Worm (Caenorhabditis elegans) whole organism, L2 larva: ENCODE results near the gene fbxb-25.
"Not testable (repeated sequence)": the region's sequence is repeated elsewhere in the genome, so short reads cannot be mapped to it uniquely, and the experiment has no call there.

ENCODE experiments used
- C34F6.9 ChIP-seq: fragments of 150-350 bp; optimal IDR thresholded peaks from 2 replicates; lab custom pipeline; 2014; ENCODE audit warnings: missing biosample characterization, missing genetic modification characterization
- F13H6.1 ChIP-seq: sonication (generic microtip); optimal IDR thresholded peaks from 2 replicates; lab custom pipeline; 2016; ENCODE audit warnings: missing genetic modification characterization, missing compliant biosample characterization
- R02D3.7 ChIP-seq: fragments of 150-350 bp; optimal IDR thresholded peaks from 2 replicates; lab custom pipeline; 2014; ENCODE audit warnings: missing biosample characterization, missing genetic modification characterization
- Y55F3AM.14 ChIP-seq: fragments of 200-800 bp; sonication (Bioruptor generic); optimal IDR thresholded peaks from 2 replicates; lab custom pipeline; 2018; ENCODE audit warnings: mild to moderate bottlenecking, missing genetic modification characterization, missing compliant biosample characterization
- ZK546.5 ChIP-seq: sonication (generic microtip); optimal IDR thresholded peaks from 2 replicates; lab custom pipeline; 2017; ENCODE audit warnings: missing biosample characterization, missing genetic modification characterization
- alr-1 ChIP-seq: fragments of 150-350 bp; optimal IDR thresholded peaks from 2 replicates; lab custom pipeline; 2014; ENCODE audit warnings: missing biosample characterization, missing genetic modification characterization
- aly-2 ChIP-seq: fragments of 150-350 bp; optimal IDR thresholded peaks from 2 replicates; lab custom pipeline; 2014; ENCODE audit warnings: missing biosample characterization, missing genetic modification characterization
- blmp-1 ChIP-seq: sonication (generic microtip); optimal IDR thresholded peaks from 2 replicates; lab custom pipeline; 2017; ENCODE audit warnings: missing genetic modification characterization, mild to moderate bottlenecking, missing compliant biosample characterization, antibody characterized with exemption, moderate library complexity; ENCODE audit not compliant: insufficient read depth
- ceh-82 ChIP-seq: fragments of 150-350 bp; optimal IDR thresholded peaks from 2 replicates; lab custom pipeline; 2014; ENCODE audit warnings: missing biosample characterization, missing genetic modification characterization
- crh-2 ChIP-seq: sonication (generic microtip); optimal IDR thresholded peaks from 2 replicates; lab custom pipeline; 2017; ENCODE audit warnings: missing biosample characterization, missing genetic modification characterization
- elt-1 ChIP-seq: fragments of 150-350 bp; optimal IDR thresholded peaks from 2 replicates; lab custom pipeline; 2014; ENCODE audit warnings: missing biosample characterization, missing genetic modification characterization
- fos-1 ChIP-seq: fragments of 150-350 bp; optimal IDR thresholded peaks from 2 replicates; lab custom pipeline; 2014; ENCODE audit warnings: missing biosample characterization, missing genetic modification characterization
- lin-11 ChIP-seq: fragments of 150-350 bp; sonication (generic microtip); optimal IDR thresholded peaks from 2 replicates; lab custom pipeline; 2014; ENCODE audit warnings: missing biosample characterization, missing genetic modification characterization, inconsistent platforms, mixed read lengths
- lin-13 ChIP-seq: fragments of 150-350 bp; optimal IDR thresholded peaks from 2 replicates; lab custom pipeline; 2014; ENCODE audit warnings: missing biosample characterization, missing genetic modification reagents, missing genetic modification characterization
- lin-39 ChIP-seq: fragments of 150-350 bp; optimal IDR thresholded peaks from 2 replicates; lab custom pipeline; 2014; ENCODE audit warnings: missing biosample characterization, missing genetic modification reagents, missing genetic modification characterization
- lsy-2 ChIP-seq, 2 experiments: fragments of 150-350 bp in 1 of 2; sonication (generic microtip) in 1 of 2; optimal IDR thresholded peaks; 2 replicates each; lab custom pipeline; 2014 to 2017; ENCODE audit warnings: missing biosample characterization in 2 of 2, missing genetic modification characterization in 2 of 2
- mbf-1 ChIP-seq: sonication (generic microtip); optimal IDR thresholded peaks from 2 replicates; lab custom pipeline; 2017; ENCODE audit warnings: missing biosample characterization, missing genetic modification characterization
- mdl-1 ChIP-seq, 2 experiments: fragments of 150-350 bp in 1 of 2; sonication (generic microtip) in 1 of 2; optimal IDR thresholded peaks; 2 replicates each; lab custom pipeline; 2017; ENCODE audit warnings: missing biosample characterization in 2 of 2, missing genetic modification characterization in 2 of 2
- nhr-10 ChIP-seq: sonication (generic microtip); optimal IDR thresholded peaks from 2 replicates; lab custom pipeline; 2017; ENCODE audit warnings: missing biosample characterization, missing genetic modification characterization
- nhr-11 ChIP-seq: fragments of 150-350 bp; optimal IDR thresholded peaks from 2 replicates; lab custom pipeline; 2014; ENCODE audit warnings: missing biosample characterization, missing genetic modification characterization
- nhr-237 ChIP-seq: fragments of 150-350 bp; optimal IDR thresholded peaks from 2 replicates; lab custom pipeline; 2014; ENCODE audit warnings: missing biosample characterization, missing genetic modification characterization
- nhr-25 ChIP-seq: fragments of 150-350 bp; sonication (generic microtip); optimal IDR thresholded peaks from 3 replicates; lab custom pipeline; 2014; ENCODE audit warnings: missing biosample characterization, missing genetic modification characterization
- nhr-6 ChIP-seq: fragments of 150-350 bp; optimal IDR thresholded peaks from 2 replicates; lab custom pipeline; 2014; ENCODE audit warnings: missing biosample characterization, missing genetic modification characterization
- nhr-77 ChIP-seq: fragments of 150-350 bp; optimal IDR thresholded peaks from 2 replicates; lab custom pipeline; 2014; ENCODE audit warnings: missing biosample characterization, missing genetic modification characterization
- peb-1 ChIP-seq: fragments of 150-350 bp; optimal IDR thresholded peaks from 2 replicates; lab custom pipeline; 2014; ENCODE audit warnings: missing biosample characterization, missing genetic modification characterization
- sem-4 ChIP-seq: fragments of 150-350 bp; optimal IDR thresholded peaks from 2 replicates; lab custom pipeline; 2014; ENCODE audit warnings: missing biosample characterization, missing genetic modification reagents, missing genetic modification characterization
- skn-1 ChIP-seq: sonication (generic microtip); optimal IDR thresholded peaks from 2 replicates; lab custom pipeline; 2017; ENCODE audit warnings: missing biosample characterization, missing genetic modification characterization
- sma-3 ChIP-seq: sonication (generic microtip); optimal IDR thresholded peaks from 2 replicates; lab custom pipeline; 2016; ENCODE audit warnings: missing genetic modification reagents, missing genetic modification characterization, missing compliant biosample characterization
- sma-9 ChIP-seq, 2 experiments: fragments of 150-350 bp in 1 of 2; sonication (generic microtip) in 1 of 2; optimal IDR thresholded peaks; 2 replicates each; lab custom pipeline; 2014 to 2016; ENCODE audit warnings: missing genetic modification characterization in 2 of 2, mild to moderate bottlenecking in 1 of 2, missing biosample characterization in 1 of 2, missing compliant biosample characterization in 1 of 2, missing genetic modification reagents in 1 of 2, moderate library complexity in 1 of 2
- snpc-4 ChIP-seq: fragments of 150-350 bp; optimal IDR thresholded peaks from 2 replicates; lab custom pipeline; 2014; ENCODE audit warnings: missing biosample characterization, missing genetic modification characterization
- unc-39 ChIP-seq: fragments of 150-350 bp; optimal IDR thresholded peaks from 2 replicates; lab custom pipeline; 2014; ENCODE audit warnings: missing biosample characterization, missing genetic modification characterization
- unc-62 ChIP-seq: fragments of 150-350 bp; optimal IDR thresholded peaks from 2 replicates; lab custom pipeline; 2014; ENCODE audit warnings: missing biosample characterization, missing genetic modification reagents, missing genetic modification characterization
- zag-1 ChIP-seq: fragments of 150-350 bp; optimal IDR thresholded peaks from 2 replicates; lab custom pipeline; 2014; ENCODE audit warnings: missing biosample characterization, missing genetic modification characterization
- ztf-1 ChIP-seq: fragments of 200-800 bp; sonication (Bioruptor generic); conservative IDR thresholded peaks from 2 replicates; pipeline ENCODE4 v1.3.6; 2022; ENCODE audit warnings: missing genetic modification characterization, missing compliant biosample characterization
- ztf-4 ChIP-seq: fragments of 150-350 bp; optimal IDR thresholded peaks from 2 replicates; lab custom pipeline; 2014; ENCODE audit warnings: missing biosample characterization, missing genetic modification characterization

fbxb-25 gene

DNA sequence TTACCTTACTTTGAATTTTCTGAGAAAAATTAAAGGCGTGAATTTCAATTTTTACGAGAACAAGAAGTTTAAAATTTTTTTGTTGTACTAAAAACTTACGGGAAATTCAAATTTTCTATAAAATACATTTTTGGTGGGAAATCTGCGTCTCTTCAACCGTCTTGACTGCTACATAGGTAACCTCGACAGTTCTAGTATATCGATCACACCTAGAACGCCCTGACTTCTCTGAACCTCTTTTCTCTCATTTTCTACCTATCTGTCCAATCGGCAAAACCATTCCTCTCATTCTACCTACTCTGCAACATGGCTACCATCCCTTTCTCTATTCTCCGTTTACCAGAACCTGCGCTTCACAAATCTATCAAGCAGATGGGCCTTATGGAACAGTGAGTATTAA is at the start of gene fbxb-25:
Gene fbxb-25, plus strand, starts transcription at position 301 of the 400 bp plus-strand sequence.
- TF ChIP-seq lsy-2 (tag; optimal IDR thresholded peaks at IDR 0.05; lab: Kevin White, UChicago) (no peak), ceh-82 (tag; lab: Kevin White, UChicago) (no peak), lin-39 (tag; lab: Kevin White, UChicago) (no peak), unc-39 (tag; lab: Kevin White, UChicago) (no peak), mbf-1 (no peak), skn-1 (tag; lab: Kevin White, UChicago) (no peak), F13H6.1 (tag; lab: Kevin White, UChicago) (no peak), peb-1 (tag; lab: Kevin White, UChicago) (no peak), elt-1 (tag; lab: Kevin White, UChicago) (no peak), ZK546.5 (no peak), C34F6.9 (tag; lab: Kevin White, UChicago) (no peak), snpc-4 (tag; lab: Kevin White, UChicago) (no peak), Y55F3AM.14 (GFP tag; lab: Kevin White, UChicago) (no peak), nhr-10 (tag; lab: Kevin White, UChicago) (no peak), ztf-4 (tag; lab: Kevin White, UChicago) (no peak), zag-1 (tag; lab: Kevin White, UChicago) (no peak), crh-2 (tag; lab: Kevin White, UChicago) (no peak), sma-9 (GFP tag; optimal IDR thresholded peaks at IDR 0.05; lab: Kevin White, UChicago) (no peak), sma-9 (tag; optimal IDR thresholded peaks at IDR 0.05; lab: Kevin White, UChicago) (no peak), lin-13 (GFP tag; lab: Kevin White, UChicago) (no peak)
- TF ChIP-seq, all 48 proteins: peak for 0

- no peak for TF ChIP-seq nhr-237 (tag; lab: Kevin White, UChicago)
- TF ChIP-seq fos-1 (tag; lab: Kevin White, UChicago) = peak; percentile 41
- TF ChIP-seq, all 48 proteins: peak for 1
Measured at ce11 chrII:1635969-1636368, 47.9 kb upstream of the fbxb-25 start.

ce11 chrII:1636392-1636791 is 47.5 kb upstream of the fbxb-25 start, which contains the start of gene srg-20:
srg-20 (plus strand) TSS chrII:1636692.
- TF ChIP-seq nhr-77, R02D3.7, blmp-1 (tag; lab: Kevin White, UChicago): not testable (repeated sequence)

ce11 chrII:1640496-1640895 is 43.3 kb upstream of the fbxb-25 start, which contains the start of gene srh-72:
srh-72 (minus strand) TSS chrII:1640596.
- TF ChIP-seq skn-1 (tag; lab: Kevin White, UChicago) (no peak), unc-39 (tag; lab: Kevin White, UChicago) (no peak), lin-11 (tag; lab: Kevin White, UChicago) (no peak), nhr-25 (tag; lab: Kevin White, UChicago) (no peak), nhr-6 (no peak), sma-3 (GFP tag; lab: Kevin White, UChicago) (no peak), aly-2 (tag; lab: Kevin White, UChicago) (no peak), mdl-1 (tag; optimal IDR thresholded peaks at IDR 0.05; lab: Kevin White, UChicago) (no peak), ztf-1 (GFP tag; lab: Robert Waterston, UW) (no peak), nhr-10 (tag; lab: Kevin White, UChicago) (no peak), alr-1 (no peak), lin-39 (tag; lab: Kevin White, UChicago) (no peak), blmp-1 (tag; lab: Kevin White, UChicago) (no peak), sem-4 (tag; lab: Kevin White, UChicago) (no peak), unc-62 (GFP tag; lab: Kevin White, UChicago) (no peak), nhr-11 (no peak), R02D3.7 (tag; lab: Kevin White, UChicago) (no peak)
